Worm (Caenorhabditis elegans): ENCODE results near the gene Y54G2A.45.

ce11 chrIV:2843882-2844281 lies 38.2 kb downstream of the Y54G2A.45 start, which contains the start of gene Y54G2A.15:
- TF ChIP-seq mes-4 (tag; optimal IDR thresholded peaks at IDR 0.05) (no peak), hmg-1.2 (GFP tag; IDR thresholded peaks at IDR 0.05) (no peak), ztf-18 (tag; optimal IDR thresholded peaks at IDR 0.05) (no peak), unc-62 (GFP tag; optimal IDR thresholded peaks at IDR 0.05) (no peak), hlh-26 (GFP tag; conservative IDR thresholded peaks at IDR 0.05) (no peak), attf-6 (GFP tag; IDR thresholded peaks at IDR 0.05) (no peak), xnd-1 (tag; optimal IDR thresholded peaks at IDR 0.05) (no peak), pbrm-1 (GFP tag; IDR thresholded peaks at IDR 0.05) (no peak), B0261.1 (tag; optimal IDR thresholded peaks at IDR 0.05) (no peak), lag-1 (GFP tag; IDR thresholded peaks at IDR 0.05) (no peak), nfya-1 (tag; optimal IDR thresholded peaks at IDR 0.05; ENCODE audit: borderline replicate concordance, insufficient read depth) (no peak), Y67H2A.10 (GFP tag; conservative IDR thresholded peaks at IDR 0.05) (no peak), madf-10 (tag; optimal IDR thresholded peaks at IDR 0.05) (no peak), lir-1 (GFP tag; conservative IDR thresholded peaks at IDR 0.05) (no peak)
